Worm (Caenorhabditis elegans): ENCODE measurements around the gene aqp-8.

Gene aqp-8

ce11 chrX:4652950-4653349 is 51.8 kb downstream of the aqp-8 start:
- no peak for TF ChIP-seq ztf-6 (GFP tag; IDR thresholded peaks at IDR 0.05)
- TF ChIP-seq F55B11.4 (tag; optimal IDR thresholded peaks at IDR 0.05; ENCODE audit: borderline replicate concordance, insufficient read depth) = no peak
- no peak for TF ChIP-seq snpc-1.1 (tag; optimal IDR thresholded peaks at IDR 0.05; ENCODE audit: insufficient read depth)
- no peak for TF ChIP-seq rpc-1 (optimal IDR thresholded peaks at IDR 0.05)
- TF ChIP-seq rpc-1 (tag; optimal IDR thresholded peaks at IDR 0.05) = no peak
- no peak for TF ChIP-seq ekl-4 (GFP tag; IDR thresholded peaks at IDR 0.05)
- TF ChIP-seq athp-1 (tag; optimal IDR thresholded peaks at IDR 0.05) = no peak
- no peak for TF ChIP-seq snpc-1.3 (tag; optimal IDR thresholded peaks at IDR 0.05; ENCODE audit: insufficient read depth)
- no peak for TF ChIP-seq mel-28 (tag; optimal IDR thresholded peaks at IDR 0.05; ENCODE audit: borderline replicate concordance)
- no peak for TF ChIP-seq Y95B8A.8 (GFP tag; IDR thresholded peaks at IDR 0.05)
- no peak for TF ChIP-seq let-526 (GFP tag; IDR thresholded peaks at IDR 0.05)
- no peak for TF ChIP-seq him-1 (tag; optimal IDR thresholded peaks at IDR 0.05)
- TF ChIP-seq Y53F4B.3 (GFP tag; IDR thresholded peaks at IDR 0.05) = no peak
- no peak for TF ChIP-seq nfya-1 (tag; optimal IDR thresholded peaks at IDR 0.05; ENCODE audit: borderline replicate concordance, insufficient read depth)
- TF ChIP-seq zim-3 (tag; optimal IDR thresholded peaks at IDR 0.05) = no peak
- no peak for TF ChIP-seq hmg-20 (GFP tag; IDR thresholded peaks at IDR 0.05)
- TF ChIP-seq B0336.3 (GFP tag; IDR thresholded peaks at IDR 0.05) = no peak
- TF ChIP-seq bed-2 (GFP tag; IDR thresholded peaks at IDR 0.05) = no peak
- no peak for TF ChIP-seq egl-44 (GFP tag; IDR thresholded peaks at IDR 0.05)
